Fruit fly (Drosophila melanogaster): ENCODE data around the gene CG1958.
A peak's percentile ranks its signal among the peaks of the same experiment; 100 is the strongest.

Gene CG1958

DNA sequence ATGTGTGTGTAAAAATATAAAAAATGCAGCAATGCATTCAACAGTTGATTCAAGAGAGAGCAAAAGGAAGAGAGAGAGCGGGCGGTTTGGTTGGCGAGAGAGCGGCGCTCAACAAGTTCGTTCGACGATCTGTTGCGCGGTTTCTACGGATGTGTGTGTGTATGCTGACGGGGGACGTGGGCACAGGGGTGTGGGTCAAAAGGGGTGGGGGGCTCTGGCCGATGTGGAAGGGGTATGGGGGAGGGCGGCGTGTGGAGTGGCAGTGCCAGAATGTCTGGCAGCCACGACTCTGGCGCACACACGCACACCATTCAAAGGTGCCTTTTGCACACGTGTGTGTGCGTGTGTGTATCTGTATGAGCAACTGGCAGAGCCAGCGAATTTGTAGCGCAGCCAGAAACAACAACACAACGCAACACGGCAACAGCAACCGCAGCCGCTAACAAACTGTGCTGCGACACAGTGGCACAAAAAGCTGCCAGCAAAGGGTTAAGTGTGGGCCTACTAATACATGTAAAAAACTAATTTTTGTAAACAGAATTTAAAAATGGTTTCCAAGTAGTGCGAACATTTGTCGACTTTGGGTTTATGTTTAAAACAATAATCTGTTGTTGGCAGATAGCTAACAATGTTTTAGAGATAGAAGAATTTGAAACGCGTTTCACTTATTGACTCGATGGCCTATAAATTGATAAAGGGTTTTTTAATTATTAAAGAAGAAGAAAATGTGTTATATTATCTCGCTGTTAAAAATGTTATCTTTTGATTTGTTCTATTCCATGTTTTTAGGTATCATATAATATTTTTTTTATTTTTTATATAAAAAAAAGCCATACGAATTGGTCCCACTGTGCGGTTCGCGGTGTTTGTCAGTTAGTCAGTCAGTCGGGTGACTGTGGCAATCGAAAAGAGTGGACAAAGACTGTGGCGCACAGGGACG is 40.1 kb downstream of the CG1958 start (continued):
- TF ChIP-seq CG6854 (GFP tag; optimal IDR thresholded peaks at IDR 0.05) (peak; percentile 87), dac (GFP tag; optimal IDR thresholded peaks at IDR 0.05) (peak; percentile 94), salr (GFP tag; optimal IDR thresholded peaks at IDR 0.05) (peak; percentile 84 to 96), CG8632 (GFP tag; optimal IDR thresholded peaks at IDR 0.05) (peak; percentile 95), CG32006 (GFP tag; optimal IDR thresholded peaks at IDR 0.05) (peak; percentile 99), CG31627 (GFP tag; optimal IDR thresholded peaks at IDR 0.05) (peak; percentile 91), topi (GFP tag; optimal IDR thresholded peaks at IDR 0.05) (peak; percentile 95), CG11294 (GFP tag; IDR thresholded peaks at IDR 0.05) (peak; percentile 84), Lpt (GFP tag; optimal IDR thresholded peaks at IDR 0.05) (peak; percentile 76), cyc (GFP tag; optimal IDR thresholded peaks at IDR 0.05) (peak; percentile 90), CG4318 (GFP tag; optimal IDR thresholded peaks at IDR 0.05) (peak; percentile 99), Gug (GFP tag; IDR thresholded peaks at IDR 0.05) (peak; percentile 70), CG8319 (GFP tag; optimal IDR thresholded peaks at IDR 0.05) (peak; percentile 85), svp (GFP tag) (peak; percentile 92), Smox (GFP tag; optimal IDR thresholded peaks at IDR 0.05) (peak; percentile 87), CG16779 (tag; optimal IDR thresholded peaks at IDR 0.05) (peak; percentile 89)

DNA sequence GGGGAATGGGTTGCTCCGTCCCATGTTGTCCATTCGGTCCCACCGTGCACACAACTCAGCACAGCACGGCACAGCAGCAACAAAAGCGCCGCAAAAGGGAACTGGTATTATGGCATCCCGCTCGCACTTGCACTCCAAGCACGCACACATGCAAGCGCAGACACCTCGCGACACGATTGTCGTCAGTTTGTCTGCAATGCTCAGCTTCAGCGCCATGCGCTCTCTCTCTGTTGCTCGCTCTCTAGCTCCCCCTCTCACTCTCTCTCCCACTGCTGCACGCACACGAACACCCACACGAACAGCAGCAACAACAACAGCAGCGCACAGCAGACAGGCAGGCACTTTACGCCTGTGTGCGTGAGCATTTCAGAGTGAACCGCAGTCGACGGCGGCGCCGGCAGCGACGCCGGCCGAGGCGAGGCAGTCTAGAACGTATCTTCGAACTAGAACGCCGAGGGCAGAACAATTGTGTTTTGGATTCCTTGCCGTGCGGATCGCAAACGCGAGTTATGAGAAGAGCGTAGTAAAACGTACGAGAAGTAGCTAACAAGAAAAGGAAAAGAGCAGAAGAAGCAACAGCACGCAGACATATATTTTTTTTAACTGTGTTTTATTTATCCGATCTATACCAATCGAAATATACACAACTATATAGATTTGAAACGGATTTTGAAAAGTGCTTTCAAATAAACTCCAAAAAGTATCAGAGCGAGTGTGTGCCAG is 40.9 kb downstream of the CG1958 start, which contains the start of gene brk:
brk (plus strand) TSS at position 462 of the 723 bp plus-strand sequence.
- TF ChIP-seq CG7368 (GFP tag; optimal IDR thresholded peaks at IDR 0.05) (peak; percentile 36), eg (GFP tag; IDR thresholded peaks at IDR 0.05) (0 out of 3 replicates have a peak, but pooled peaks have one; percentile 6), spab (GFP tag; optimal IDR thresholded peaks at IDR 0.05) (no peak), CG6854 (GFP tag; optimal IDR thresholded peaks at IDR 0.05) (no peak), Smox (GFP tag; optimal IDR thresholded peaks at IDR 0.05) (no peak), dac (GFP tag; optimal IDR thresholded peaks at IDR 0.05) (no peak), CG6808 (GFP tag; optimal IDR thresholded peaks at IDR 0.05) (no peak), CG8632 (GFP tag; optimal IDR thresholded peaks at IDR 0.05) (no peak), CG16779 (tag; optimal IDR thresholded peaks at IDR 0.05) (no peak), net (GFP tag; optimal IDR thresholded peaks at IDR 0.05) (no peak), dsx (GFP tag; optimal IDR thresholded peaks at IDR 0.05; ENCODE audit: poor library complexity, severe bottlenecking) (peak; percentile 28), lz (GFP tag; optimal IDR thresholded peaks at IDR 0.05) (no peak), CG31627 (GFP tag; optimal IDR thresholded peaks at IDR 0.05) (no peak), Eip75B (GFP tag; optimal IDR thresholded peaks at IDR 0.05) (no peak), Hr4 (GFP tag; optimal IDR thresholded peaks at IDR 0.05) (no peak), Lpt (GFP tag; optimal IDR thresholded peaks at IDR 0.05) (peak; percentile 54), Eip93F (GFP tag; optimal IDR thresholded peaks at IDR 0.05) (no peak), fd85E (GFP tag; optimal IDR thresholded peaks at IDR 0.05) (peak; percentile 21), CG9139 (GFP tag; optimal IDR thresholded peaks at IDR 0.05) (no peak), ss (GFP tag; optimal IDR thresholded peaks at IDR 0.05) (peak in 1 of 2 experiments; percentile 51), CG15336 (GFP tag; IDR thresholded peaks at IDR 0.05) (0 out of 2 replicates have a peak, but pooled peaks have one; percentile 12), acj6 (GFP tag; optimal IDR thresholded peaks at IDR 0.05) (no peak), CG6792 (GFP tag; optimal IDR thresholded peaks at IDR 0.05) (no peak), vri (GFP tag; optimal IDR thresholded peaks at IDR 0.05) (peak; percentile 78), svp (GFP tag) (peak; percentile 68), Blimp-1 (GFP tag; optimal IDR thresholded peaks at IDR 0.05) (no peak), CG6163 (GFP tag; IDR thresholded peaks at IDR 0.05) (peak; percentile 55; the same call in 2 of the 3 replicates), Hr38 (GFP tag; optimal IDR thresholded peaks at IDR 0.05) (no peak), CG32006 (GFP tag; optimal IDR thresholded peaks at IDR 0.05) (no peak), CG4318 (GFP tag; optimal IDR thresholded peaks at IDR 0.05) (no peak), salr (GFP tag; optimal IDR thresholded peaks at IDR 0.05) (no peak), Sox14 (GFP tag; optimal IDR thresholded peaks at IDR 0.05) (peak; percentile 12)

Measured in whole organism, prepupa.